Worm (Caenorhabditis elegans) whole organism, L2 larva: ENCODE results near the gene T23G5.3.

Experiments used
- lin-13 ChIP-seq: fragments of 150-350 bp; optimal IDR thresholded peaks from 2 replicates; lab custom pipeline; 2014; ENCODE audit warnings: missing biosample characterization, missing genetic modification reagents, missing genetic modification characterization
- nhr-12 ChIP-seq: fragments of 150-350 bp; optimal IDR thresholded peaks from 2 replicates; lab custom pipeline; 2014; ENCODE audit warnings: missing biosample characterization, missing genetic modification characterization
- unc-39 ChIP-seq: fragments of 150-350 bp; optimal IDR thresholded peaks from 2 replicates; lab custom pipeline; 2014; ENCODE audit warnings: missing biosample characterization, missing genetic modification characterization

DNA sequence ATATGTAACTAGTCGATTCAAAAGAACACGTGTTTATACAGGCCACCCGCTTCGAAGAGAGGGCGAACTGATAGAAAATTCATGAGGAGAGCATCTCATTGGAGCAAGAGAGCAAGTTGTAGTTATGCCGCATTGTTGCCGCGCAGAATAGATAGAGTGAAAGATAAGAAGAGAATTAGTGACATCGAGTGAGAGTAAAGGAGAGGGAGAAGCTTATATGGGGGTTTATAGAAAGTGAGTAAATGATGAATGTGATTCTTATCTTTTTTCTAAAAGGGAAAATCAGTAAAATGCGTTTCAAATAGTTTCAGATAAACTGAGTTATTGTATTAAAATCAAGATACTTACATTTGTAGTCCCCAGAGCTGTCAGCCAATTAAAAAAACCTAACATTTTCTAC lies 39.1 kb upstream of the T23G5.3 start:
- no peak for TF ChIP-seq nhr-12 (tag; lab: Kevin White, UChicago)
- TF ChIP-seq lin-13, result no peak
- no peak for TF ChIP-seq unc-39 (tag; lab: Kevin White, UChicago)
